Worm (Caenorhabditis elegans) whole organism, mixed stage, embryonic: Measurements from ENCODE around the gene vms-1.

Experiments
- M03D4.4 ChIP-seq: sonication (generic microtip); optimal IDR thresholded peaks from 2 replicates; lab custom pipeline; 2017; ENCODE audit warnings: mild to moderate bottlenecking, missing genetic modification characterization, missing compliant biosample characterization
- bed-3 ChIP-seq: fragments of 200-800 bp; sonication (Bioruptor generic); optimal IDR thresholded peaks from 3 replicates; lab custom pipeline; 2018; ENCODE audit warnings: mild to moderate bottlenecking, missing genetic modification characterization, moderate library complexity, missing compliant biosample characterization
- blmp-1 ChIP-seq: fragments of 150-350 bp; optimal IDR thresholded peaks from 2 replicates; lab custom pipeline; 2014; ENCODE audit warnings: missing biosample characterization, missing genetic modification characterization
- ceh-39 ChIP-seq: fragments of 150-350 bp; optimal IDR thresholded peaks from 2 replicates; lab custom pipeline; 2014; ENCODE audit warnings: missing biosample characterization, missing genetic modification characterization
- ceh-43 ChIP-seq: fragments of 200-800 bp; sonication (Bioruptor generic); optimal IDR thresholded peaks from 2 replicates; lab custom pipeline; 2018; ENCODE audit warnings: mild to moderate bottlenecking, missing genetic modification characterization, moderate library complexity, missing compliant biosample characterization
- ceh-83 ChIP-seq: fragments of 200-800 bp; sonication (Bioruptor generic); optimal IDR thresholded peaks from 2 replicates; lab custom pipeline; 2018; ENCODE audit warnings: mild to moderate bottlenecking, missing genetic modification characterization, missing compliant biosample characterization
- ces-1 ChIP-seq: fragments of 150-350 bp; optimal IDR thresholded peaks from 2 replicates; lab custom pipeline; 2014; ENCODE audit warnings: missing biosample characterization, missing genetic modification reagents, missing genetic modification characterization
- cnd-1 ChIP-seq: fragments of 200-800 bp; sonication (Bioruptor generic); optimal IDR thresholded peaks from 2 replicates; lab custom pipeline; 2018; ENCODE audit warnings: mild to moderate bottlenecking, missing genetic modification characterization, missing compliant biosample characterization
- drap-1 ChIP-seq: fragments of 200-800 bp; sonication (Bioruptor generic); optimal IDR thresholded peaks from 3 replicates; lab custom pipeline; 2018; ENCODE audit warnings: mild to moderate bottlenecking, missing genetic modification characterization, missing compliant biosample characterization
- elt-1 ChIP-seq: sonication (generic microtip); optimal IDR thresholded peaks from 2 replicates; lab custom pipeline; 2017; ENCODE audit warnings: missing genetic modification characterization, mild to moderate bottlenecking, missing compliant biosample characterization, antibody characterized with exemption, moderate library complexity, borderline replicate concordance; ENCODE audit not compliant: insufficient read depth
- elt-3 ChIP-seq: fragments of 150-350 bp; optimal IDR thresholded peaks from 2 replicates; lab custom pipeline; 2014; ENCODE audit warnings: missing biosample characterization, missing genetic modification characterization
- flh-1 ChIP-seq: fragments of 200-800 bp; sonication (Bioruptor generic); optimal IDR thresholded peaks from 2 replicates; lab custom pipeline; 2018; ENCODE audit warnings: mild to moderate bottlenecking, missing genetic modification characterization, moderate library complexity, missing compliant biosample characterization
- ham-2 ChIP-seq: fragments of 200-800 bp; sonication (Bioruptor generic); optimal IDR thresholded peaks from 2 replicates; lab custom pipeline; 2018; ENCODE audit warnings: mild to moderate bottlenecking, missing genetic modification characterization, missing compliant biosample characterization
- hlh-1 ChIP-seq: fragments of 150-350 bp; optimal IDR thresholded peaks from 2 replicates; lab custom pipeline; 2014; ENCODE audit warnings: missing biosample characterization, missing genetic modification reagents, missing genetic modification characterization
- lin-13 ChIP-seq: fragments of 150-350 bp; optimal IDR thresholded peaks from 2 replicates; lab custom pipeline; 2014; ENCODE audit warnings: missing biosample characterization, missing genetic modification characterization
- lin-32 ChIP-seq: fragments of 200-800 bp; sonication (Bioruptor generic); optimal IDR thresholded peaks from 2 replicates; lab custom pipeline; 2018; ENCODE audit warnings: mild to moderate bottlenecking, missing genetic modification characterization, missing compliant biosample characterization
- lsy-2 ChIP-seq: fragments of 150-350 bp; optimal IDR thresholded peaks from 2 replicates; lab custom pipeline; 2014; ENCODE audit warnings: missing biosample characterization, missing genetic modification characterization
- mab-5 ChIP-seq: fragments of 150-350 bp; optimal IDR thresholded peaks from 2 replicates; lab custom pipeline; 2014; ENCODE audit warnings: missing biosample characterization, missing genetic modification characterization
- mep-1 ChIP-seq: fragments of 150-350 bp; optimal IDR thresholded peaks from 2 replicates; lab custom pipeline; 2017; ENCODE audit warnings: missing biosample characterization, missing genetic modification reagents, missing genetic modification characterization, inconsistent platforms
- mls-2 ChIP-seq: sonication (generic microtip); optimal IDR thresholded peaks from 2 replicates; lab custom pipeline; 2016; ENCODE audit warnings: mild to moderate bottlenecking, missing genetic modification characterization, moderate library complexity, missing compliant biosample characterization
- nhr-12 ChIP-seq: fragments of 150-350 bp; optimal IDR thresholded peaks from 2 replicates; lab custom pipeline; 2014; ENCODE audit warnings: missing biosample characterization, missing genetic modification characterization
- nhr-2 ChIP-seq: fragments of 150-350 bp; optimal IDR thresholded peaks from 2 replicates; lab custom pipeline; 2014; ENCODE audit warnings: missing biosample characterization, missing genetic modification characterization
- nhr-237 ChIP-seq: fragments of 150-350 bp; optimal IDR thresholded peaks from 2 replicates; lab custom pipeline; 2014; ENCODE audit warnings: missing biosample characterization, missing genetic modification characterization
- nhr-28 ChIP-seq: fragments of 150-350 bp; optimal IDR thresholded peaks from 2 replicates; lab custom pipeline; 2014; ENCODE audit warnings: missing biosample characterization, missing genetic modification characterization
- nhr-76 ChIP-seq: sonication (generic microtip); optimal IDR thresholded peaks from 2 replicates; lab custom pipeline; 2017; ENCODE audit warnings: missing biosample characterization, missing genetic modification characterization
- pha-4 ChIP-seq: fragments of 150-350 bp; optimal IDR thresholded peaks from 2 replicates; lab custom pipeline; 2018; ENCODE audit warnings: missing biosample characterization, missing genetic modification reagents, missing genetic modification characterization
- sem-2 ChIP-seq: fragments of 200-800 bp; sonication (Bioruptor generic); optimal IDR thresholded peaks from 2 replicates; lab custom pipeline; 2018; ENCODE audit warnings: mild to moderate bottlenecking, missing genetic modification characterization, missing compliant biosample characterization
- snpc-4 ChIP-seq: fragments of 150-350 bp; optimal IDR thresholded peaks from 2 replicates; lab custom pipeline; 2014; ENCODE audit warnings: missing biosample characterization, missing genetic modification characterization
- sptf-1 ChIP-seq: sonication (generic microtip); optimal IDR thresholded peaks from 2 replicates; lab custom pipeline; 2017; ENCODE audit warnings: mild to moderate bottlenecking, missing genetic modification characterization, moderate library complexity, missing compliant biosample characterization
- tbx-8 ChIP-seq: fragments of 200-800 bp; sonication (Bioruptor generic); optimal IDR thresholded peaks from 2 replicates; lab custom pipeline; 2018; ENCODE audit warnings: mild to moderate bottlenecking, missing genetic modification characterization, moderate library complexity, missing compliant biosample characterization
- unc-120 ChIP-seq: sonication (generic microtip); optimal IDR thresholded peaks from 2 replicates; lab custom pipeline; 2017; ENCODE audit warnings: missing genetic modification characterization, missing compliant biosample characterization; ENCODE audit not compliant: poor library complexity, severe bottlenecking
- unc-39 ChIP-seq: fragments of 150-350 bp; optimal IDR thresholded peaks from 2 replicates; lab custom pipeline; 2014; ENCODE audit warnings: missing biosample characterization, missing genetic modification characterization
- unc-62 ChIP-seq: fragments of 150-350 bp; optimal IDR thresholded peaks from 2 replicates; lab custom pipeline; 2014; ENCODE audit warnings: missing biosample characterization, missing genetic modification reagents, missing genetic modification characterization
- zip-8 ChIP-seq: fragments of 150-350 bp; optimal IDR thresholded peaks from 2 replicates; lab custom pipeline; 2014; ENCODE audit warnings: missing biosample characterization, missing genetic modification characterization
- ztf-11 ChIP-seq: fragments of 150-350 bp; optimal IDR thresholded peaks from 2 replicates; lab custom pipeline; 2014; ENCODE audit warnings: missing biosample characterization, missing genetic modification characterization

The vms-1 gene

DNA sequence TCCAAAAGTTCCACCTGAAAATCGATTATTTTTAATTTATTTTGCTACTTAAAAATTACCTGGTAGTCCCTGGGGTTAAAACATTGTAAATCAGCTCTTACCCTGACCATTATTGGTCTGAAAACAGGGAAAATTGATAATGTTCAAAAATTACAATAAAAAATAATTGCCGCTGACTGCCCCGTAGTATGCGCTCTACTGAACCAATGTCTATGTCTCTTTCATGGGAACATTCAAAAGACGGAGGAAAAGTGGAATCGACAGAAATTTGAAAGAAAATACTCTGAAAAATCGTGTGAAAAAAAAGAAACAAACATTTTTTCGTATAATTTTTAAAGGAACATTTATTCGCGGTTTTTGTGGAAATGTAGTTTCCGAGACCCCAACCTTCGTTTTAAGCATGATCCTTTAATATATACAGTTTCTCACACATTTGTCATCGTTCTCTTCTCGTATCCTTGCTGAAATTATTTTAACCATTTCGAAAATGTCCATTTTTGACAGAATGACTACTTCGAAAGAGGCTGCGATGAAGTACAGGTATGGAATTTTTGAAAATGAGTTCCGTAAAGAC lies 8.1 kb upstream of the vms-1 start, which contains the start of the genes dcr-1 and apc-2:
Gene dcr-1 (minus strand): TSS at position 117 of the 574 bp plus-strand sequence.
Gene apc-2 (plus strand): TSS at position 465 of the 574 bp plus-strand sequence.
- TF ChIP-seq ces-1 (GFP tag; lab: Kevin White, UChicago) (no peak), unc-39 (tag; lab: Kevin White, UChicago) (no peak), ceh-39 (tag; lab: Kevin White, UChicago) (no peak), M03D4.4 (tag; lab: Kevin White, UChicago) (no peak), sem-2 (GFP tag; lab: Kevin White, UChicago) (no peak), mab-5 (no peak), ceh-83 (GFP tag; lab: Kevin White, UChicago) (no peak), sptf-1 (tag; lab: Kevin White, UChicago) (no peak)

DNA sequence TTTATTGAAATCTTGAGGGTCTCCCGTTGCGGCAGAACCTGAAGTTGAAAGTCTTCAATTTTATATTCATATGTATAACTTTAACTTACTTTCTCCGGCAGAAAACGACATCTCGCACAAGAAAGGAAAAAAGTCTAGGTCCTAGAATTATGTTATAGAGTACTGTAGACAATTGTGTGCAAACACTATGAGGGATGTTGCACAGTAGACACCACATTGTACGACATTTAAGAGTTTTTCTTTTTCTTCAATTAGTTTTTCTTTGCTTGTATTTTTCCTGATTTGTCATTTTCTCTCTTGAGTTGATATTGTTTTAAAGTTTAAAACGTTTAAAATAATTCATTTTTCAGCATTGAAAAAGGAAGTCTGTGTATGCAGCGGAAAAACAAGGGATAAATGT lies 3.0 kb upstream of the vms-1 start, which contains the start of the genes K06H7.7 and grp-1:
Gene K06H7.7 (minus strand): TSS at position 121 of the 400 bp plus-strand sequence.
Gene grp-1 (plus strand): TSS at position 351 of the 400 bp plus-strand sequence.
- no peak for TF ChIP-seq elt-1
- peak; percentile 25 for TF ChIP-seq mep-1 (tag; lab: Kevin White, UChicago)
- no peak for TF ChIP-seq ceh-43 (GFP tag; lab: Kevin White, UChicago)
- peak; percentile 98 for TF ChIP-seq lsy-2
- peak; percentile 82 for TF ChIP-seq ces-1 (GFP tag; lab: Kevin White, UChicago)
- peak; percentile 29 for TF ChIP-seq pha-4 (tag; lab: Kevin White, UChicago)
- TF ChIP-seq, all 35 proteins: peak for 4

ce11 chrIII:8091408-8091807 lies 3.1 kb downstream of the vms-1 start, which contains the start of gene idi-1:
idi-1 (plus strand) TSS chrIII:8091708.
- TF ChIP-seq bed-3 (GFP tag; lab: Kevin White, UChicago): no peak
- TF ChIP-seq unc-120: no peak
- TF ChIP-seq nhr-12 (tag; lab: Kevin White, UChicago): no peak
- TF ChIP-seq mep-1 (tag; lab: Kevin White, UChicago): no peak
- TF ChIP-seq nhr-76 (tag; lab: Kevin White, UChicago): no peak

ce11 chrIII:8093079-8093623 lies 4.8 kb downstream of the vms-1 start, which contains the start of gene K06H7.2:
K06H7.2 (plus strand) TSS chrIII:8093573.
- peak; percentile 77 for TF ChIP-seq lsy-2
- TF ChIP-seq ces-1 (GFP tag; lab: Kevin White, UChicago): peak; percentile 91
- no peak for TF ChIP-seq snpc-4
- TF ChIP-seq ham-2: no peak
- peak; percentile 74 for TF ChIP-seq unc-62 (GFP tag; lab: Kevin White, UChicago)
- peak; percentile 74 for TF ChIP-seq pha-4 (tag; lab: Kevin White, UChicago)
- TF ChIP-seq ztf-11: no peak
- no peak for TF ChIP-seq blmp-1
- no peak for TF ChIP-seq unc-39 (tag; lab: Kevin White, UChicago)
- no peak for TF ChIP-seq ceh-83 (GFP tag; lab: Kevin White, UChicago)
- no peak for TF ChIP-seq nhr-28 (tag; lab: Kevin White, UChicago)
- TF ChIP-seq sem-2 (GFP tag; lab: Kevin White, UChicago): no peak
- no peak for TF ChIP-seq unc-120
- no peak for TF ChIP-seq nhr-76 (tag; lab: Kevin White, UChicago)
- no peak for TF ChIP-seq elt-1
- peak; percentile 84 for TF ChIP-seq mep-1 (tag; lab: Kevin White, UChicago)
- no peak for TF ChIP-seq nhr-2 (tag; lab: Kevin White, UChicago)
- no peak for TF ChIP-seq sptf-1 (tag; lab: Kevin White, UChicago)
- no peak for TF ChIP-seq ceh-43 (GFP tag; lab: Kevin White, UChicago)
- TF ChIP-seq tbx-8: no peak
- TF ChIP-seq mab-5: no peak
- TF ChIP-seq lin-13 (tag; lab: Kevin White, UChicago): no peak
- TF ChIP-seq zip-8: no peak
- TF ChIP-seq elt-3 (tag; lab: Kevin White, UChicago): no peak
- TF ChIP-seq ceh-39 (tag; lab: Kevin White, UChicago): no peak
- no peak for TF ChIP-seq flh-1 (GFP tag; lab: Kevin White, UChicago)
- TF ChIP-seq hlh-1: peak; percentile 53
- no peak for TF ChIP-seq cnd-1 (tag; lab: Kevin White, UChicago)
- no peak for TF ChIP-seq drap-1 (GFP tag; lab: Kevin White, UChicago)
- peak; percentile 19 for TF ChIP-seq mls-2 (tag; lab: Kevin White, UChicago)
- peak; percentile 53 for TF ChIP-seq nhr-237 (tag; lab: Kevin White, UChicago)
- TF ChIP-seq lin-32: no peak
- no peak for TF ChIP-seq bed-3 (GFP tag; lab: Kevin White, UChicago)
- no peak for TF ChIP-seq nhr-12 (tag; lab: Kevin White, UChicago)
- TF ChIP-seq M03D4.4 (tag; lab: Kevin White, UChicago): no peak
